Fruit fly (Drosophila melanogaster): ENCODE data around the gene CG42714.
A peak's percentile ranks its signal among the peaks of the same experiment; 100 is the strongest.

Gene CG42714

dm6 chr3L:6218517-6219155 is 15.2 kb downstream of the CG42714 start (continued):
- no peak for TF ChIP-seq CG9437 (GFP tag; optimal IDR thresholded peaks at IDR 0.05)
- no peak for TF ChIP-seq CG18619 (GFP tag; optimal IDR thresholded peaks at IDR 0.05)
- TF ChIP-seq Gug (GFP tag; IDR thresholded peaks at IDR 0.05) = no peak
- no peak for TF ChIP-seq Dbx (GFP tag; IDR thresholded peaks at IDR 0.05)
- TF ChIP-seq tx (GFP tag; optimal IDR thresholded peaks at IDR 0.05) = no peak
- peak; percentile 96 for TF ChIP-seq psq (GFP tag; optimal IDR thresholded peaks at IDR 0.05)
- peak; percentile 37 for TF ChIP-seq unpg (GFP tag; optimal IDR thresholded peaks at IDR 0.05)
- no peak for TF ChIP-seq chif (GFP tag; optimal IDR thresholded peaks at IDR 0.05)
- TF ChIP-seq CG10979 (tag; optimal IDR thresholded peaks at IDR 0.05) = peak; percentile 10
- TF ChIP-seq CG12155 (GFP tag; optimal IDR thresholded peaks at IDR 0.05) = peak; percentile 89
- no peak for TF ChIP-seq CG11456 (GFP tag; IDR thresholded peaks at IDR 0.05)
- TF ChIP-seq Eip74EF (GFP tag; optimal IDR thresholded peaks at IDR 0.05) = peak in 1 of 2 experiments; percentile 63
- TF ChIP-seq Trl (optimal IDR thresholded peaks at IDR 0.05) = peak; percentile 70 to 72
- no peak for TF ChIP-seq Trl (GFP tag; optimal IDR thresholded peaks at IDR 0.05)
- no peak for TF ChIP-seq H2.0 (GFP tag; IDR thresholded peaks at IDR 0.05)
- peak; percentile 94 for TF ChIP-seq D19A (tag; optimal IDR thresholded peaks at IDR 0.05)
- TF ChIP-seq CG12744 (GFP tag; optimal IDR thresholded peaks at IDR 0.05) = no peak
- no peak for TF ChIP-seq Hey (tag; optimal IDR thresholded peaks at IDR 0.05)
- peak; percentile 1 for TF ChIP-seq CG2875 (GFP tag; optimal IDR thresholded peaks at IDR 0.05)
- no peak for TF ChIP-seq Hr78 (GFP tag; optimal IDR thresholded peaks at IDR 0.05)
- peak; percentile 56 for TF ChIP-seq CG6813 (GFP tag; optimal IDR thresholded peaks at IDR 0.05)
- no peak for TF ChIP-seq ttk (GFP tag; IDR thresholded peaks at IDR 0.05)
- TF ChIP-seq gcm (GFP tag; optimal IDR thresholded peaks at IDR 0.05) = peak; percentile 36
- peak; percentile 58 for TF ChIP-seq CG17568 (GFP tag; optimal IDR thresholded peaks at IDR 0.05)
- peak; percentile 31 for TF ChIP-seq Med (GFP tag)
- TF ChIP-seq oc (tag; optimal IDR thresholded peaks at IDR 0.05) = peak; percentile 29
- peak; percentile 23; the same call in 1 of the 2 replicates for TF ChIP-seq sna (GFP tag; IDR thresholded peaks at IDR 0.05; ENCODE audit: partially characterized antibody)
- peak; percentile 13; the same call in 1 of the 3 replicates for TF ChIP-seq otp (GFP tag; IDR thresholded peaks at IDR 0.05)
- no peak for TF ChIP-seq CG10959 (GFP tag; IDR thresholded peaks at IDR 0.05)
- peak; percentile 47; the same call in 1 of the 3 replicates for TF ChIP-seq so (GFP tag; IDR thresholded peaks at IDR 0.05)
- peak; percentile 96 for TF ChIP-seq Deaf1 (tag; optimal IDR thresholded peaks at IDR 0.05)
- no peak for TF ChIP-seq CG14667 (GFP tag; IDR thresholded peaks at IDR 0.05)
- no peak for TF ChIP-seq hkb (optimal IDR thresholded peaks at IDR 0.05)
- peak; percentile 57; the same call in 1 of the 2 replicates for TF ChIP-seq hkb (GFP tag; IDR thresholded peaks at IDR 0.05)
- peak; percentile 13 for TF ChIP-seq lab (GFP tag; optimal IDR thresholded peaks at IDR 0.05)
- peak; percentile 57; the same call in 2 of the 4 replicates for TF ChIP-seq Dll (GFP tag; IDR thresholded peaks at IDR 0.05; ENCODE audit: partially characterized antibody)
- TF ChIP-seq ac (GFP tag; optimal IDR thresholded peaks at IDR 0.05) = peak; percentile 32
- no peak for TF ChIP-seq dan (GFP tag; IDR thresholded peaks at IDR 0.05)
- TF ChIP-seq CG7745 (tag; optimal IDR thresholded peaks at IDR 0.05) = peak; percentile 29
- TF ChIP-seq CG2678 (tag; optimal IDR thresholded peaks at IDR 0.05) = no peak
- TF ChIP-seq knrl (GFP tag; IDR thresholded peaks at IDR 0.05; ENCODE audit: partially characterized antibody) = no peak
- no peak for TF ChIP-seq mld (GFP tag; IDR thresholded peaks at IDR 0.05; ENCODE audit: partially characterized antibody)
- peak; percentile 87 for TF ChIP-seq sens (GFP tag)
- 0 out of 2 replicates have a peak, but pooled peaks have one; percentile 12 for TF ChIP-seq Bgb (GFP tag; IDR thresholded peaks at IDR 0.05; ENCODE audit: partially characterized antibody)
- no peak for TF ChIP-seq pan (optimal IDR thresholded peaks at IDR 0.05)
- no peak for TF ChIP-seq pan (GFP tag; optimal IDR thresholded peaks at IDR 0.05 in 1 of 2, IDR thresholded peaks at IDR 0.05 in 1 of 2)
- TF ChIP-seq CG2199 (GFP tag; IDR thresholded peaks at IDR 0.05) = peak; percentile 57; the same call in 1 of the 3 replicates
- peak; percentile 64; the same call in 1 of the 3 replicates for TF ChIP-seq gce (GFP tag; IDR thresholded peaks at IDR 0.05)
- no peak for TF ChIP-seq CG14441 (GFP tag; IDR thresholded peaks at IDR 0.05)
